Fruit fly (Drosophila melanogaster) whole organism, prepupa: ENCODE measurements around the gene Nuak.

Experiments used
- Blimp-1 ChIP-seq: fragments of 200-800 bp; sonication (Bioruptor generic); optimal IDR thresholded peaks from 3 replicates; lab custom pipeline; 2017; ENCODE audit warnings: missing biosample characterization, missing genetic modification characterization, mild to moderate bottlenecking, moderate library complexity, missing genetic modification reagents
- CG10669 ChIP-seq: fragments of 200-800 bp; sonication (Bioruptor generic); optimal IDR thresholded peaks from 3 replicates; lab custom pipeline; 2018; ENCODE audit warnings: missing biosample characterization, mild to moderate bottlenecking, missing genetic modification characterization, moderate library complexity
- CG34406 ChIP-seq: fragments of 200-800 bp; sonication (Bioruptor generic); optimal IDR thresholded peaks from 3 replicates; lab custom pipeline; 2016; ENCODE audit warnings: missing biosample characterization, missing genetic modification characterization
- CG3919 ChIP-seq: fragments of 200-800 bp; sonication (Bioruptor generic); optimal IDR thresholded peaks from 3 replicates; lab custom pipeline; 2016; ENCODE audit warnings: missing biosample characterization, missing genetic modification characterization
- CG8319 ChIP-seq: fragments of 200-800 bp; sonication (Bioruptor generic); optimal IDR thresholded peaks from 3 replicates; lab custom pipeline; 2016; ENCODE audit warnings: missing biosample characterization, missing genetic modification characterization
- Ets21C ChIP-seq: fragments of 200-800 bp; sonication (Bioruptor generic); optimal IDR thresholded peaks from 3 replicates; lab custom pipeline; 2016; ENCODE audit warnings: missing biosample characterization, missing genetic modification characterization
- Gug ChIP-seq: fragments of 200-800 bp; sonication (Bioruptor generic); IDR thresholded peaks from 2 replicates; pipeline ENCODE4 v1.3.6; 2022; ENCODE audit warnings: missing biosample characterization, missing genetic modification characterization
- Sox14 ChIP-seq: fragments of 200-800 bp; sonication (Bioruptor generic); optimal IDR thresholded peaks from 3 replicates; lab custom pipeline; 2016; ENCODE audit warnings: missing biosample characterization, missing genetic modification characterization
- acj6 ChIP-seq: fragments of 200-800 bp; sonication (Bioruptor generic); optimal IDR thresholded peaks from 3 replicates; lab custom pipeline; 2016; ENCODE audit warnings: missing biosample characterization, missing genetic modification characterization
- cyc ChIP-seq: fragments of 200-800 bp; sonication (Bioruptor generic); optimal IDR thresholded peaks from 3 replicates; lab custom pipeline; 2016; ENCODE audit warnings: missing biosample characterization, missing genetic modification characterization
- lz ChIP-seq: fragments of 200-800 bp; sonication (Bioruptor generic); optimal IDR thresholded peaks from 3 replicates; lab custom pipeline; 2016; ENCODE audit warnings: missing biosample characterization, missing genetic modification characterization

DNA sequence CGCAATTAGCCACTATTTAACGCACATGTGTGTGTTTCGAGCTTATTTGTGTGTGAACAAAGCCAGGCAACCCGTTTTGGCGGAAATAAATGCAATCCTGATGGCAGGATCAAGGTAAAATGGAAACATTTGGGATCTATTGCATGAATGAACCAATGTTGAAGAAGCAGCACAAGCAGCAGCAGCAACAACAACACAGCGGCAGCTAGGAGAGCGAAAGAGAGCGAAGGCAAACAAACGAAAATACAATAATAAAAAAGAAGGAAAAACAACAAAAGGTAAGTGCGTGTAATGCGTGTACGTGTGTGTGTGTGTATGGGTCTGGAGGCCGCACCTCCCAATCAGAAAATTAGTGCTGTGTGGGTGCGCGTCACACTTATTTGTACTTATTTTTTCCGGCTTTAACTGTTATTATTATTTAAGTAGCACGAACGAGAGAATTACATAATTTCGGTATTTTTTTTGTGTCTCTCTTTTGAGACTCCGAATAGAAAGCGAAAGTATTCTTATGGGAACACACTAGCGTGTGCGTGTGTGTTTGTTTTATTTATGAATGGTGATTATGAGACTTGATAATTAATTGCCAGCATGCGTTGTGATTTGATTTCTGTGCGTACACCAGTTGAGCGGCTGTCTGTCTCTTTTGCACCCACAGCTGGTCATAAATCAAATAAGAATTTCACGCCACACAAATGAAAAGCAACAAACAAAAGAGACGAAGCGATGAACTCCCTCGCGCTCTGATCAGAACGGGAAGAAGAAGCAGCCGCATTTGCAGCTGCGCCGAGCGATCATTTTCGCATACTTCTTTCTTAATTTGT, 705 bp downstream of the Nuak start:
- TF ChIP-seq CG8319 (GFP tag; lab: Kevin White, UChicago), result no peak
- peak; percentile 59 for TF ChIP-seq Blimp-1 (GFP tag; lab: Kevin White, UChicago)
- no peak for TF ChIP-seq CG34406 (GFP tag; lab: Kevin White, UChicago)
- no peak for TF ChIP-seq Sox14 (GFP tag; lab: Kevin White, UChicago)
- TF ChIP-seq acj6, result no peak
- no peak for TF ChIP-seq CG3919
- TF ChIP-seq cyc (GFP tag; lab: Kevin White, UChicago), result no peak
- TF ChIP-seq Gug, result no peak
- TF ChIP-seq CG10669, result no peak
- TF ChIP-seq lz, result no peak
- no peak for TF ChIP-seq Ets21C
